Fruit fly (Drosophila melanogaster) whole organism, embryonic: ENCODE data around the gene CG10570.

Experiments
- Atf6 ChIP-seq: fragments of 200-800 bp; sonication (Bioruptor generic); IDR thresholded peaks from 2 replicates; pipeline ENCODE4 v1.3.6; 2022; ENCODE audit warnings: missing biosample characterization, missing genetic modification characterization
- Bgb ChIP-seq: fragments of 200-800 bp; sonication (Bioruptor generic); IDR thresholded peaks from 2 replicates; pipeline ENCODE4 v1.3.6; 2022; ENCODE audit warnings: missing biosample characterization, missing genetic modification characterization; ENCODE audit not compliant: partially characterized antibody
- CG10147 ChIP-seq: fragments of 200-800 bp; sonication (Bioruptor generic); optimal IDR thresholded peaks from 2 replicates; lab custom pipeline; 2019; ENCODE audit warnings: missing biosample characterization, mild to moderate bottlenecking, missing genetic modification characterization, moderate library complexity
- CG10543 ChIP-seq: fragments of 200-800 bp; sonication (Bioruptor generic); optimal IDR thresholded peaks from 3 replicates; lab custom pipeline; 2017; ENCODE audit warnings: missing biosample characterization, mild to moderate bottlenecking, missing genetic modification characterization, moderate library complexity
- CG10565 ChIP-seq: fragments of 200-800 bp; sonication (Bioruptor generic); optimal IDR thresholded peaks from 3 replicates; lab custom pipeline; 2016; ENCODE audit warnings: missing biosample characterization, mild to moderate bottlenecking, missing genetic modification characterization
- CG11093 ChIP-seq: fragments of 200-800 bp; sonication (Bioruptor generic); IDR thresholded peaks from 3 replicates; pipeline ENCODE4 v1.3.6; 2022; ENCODE audit warnings: missing biosample characterization, missing genetic modification characterization
- CG12942 ChIP-seq: fragments of 200-800 bp; sonication (Bioruptor generic); optimal IDR thresholded peaks from 3 replicates; lab custom pipeline; 2016; ENCODE audit warnings: missing biosample characterization, missing genetic modification characterization
- CG13287 ChIP-seq: fragments of 200-800 bp; sonication (Bioruptor generic); IDR thresholded peaks from 2 replicates; pipeline ENCODE4 v1.3.6; 2022; ENCODE audit warnings: missing biosample characterization, missing genetic modification characterization; ENCODE audit not compliant: partially characterized antibody
- CG13296 ChIP-seq: fragments of 200-800 bp; sonication (Bioruptor generic); optimal IDR thresholded peaks from 3 replicates; lab custom pipeline; 2018; ENCODE audit warnings: missing biosample characterization, mild to moderate bottlenecking, missing genetic modification characterization
- CG15269 ChIP-seq: fragments of 200-800 bp; sonication (Bioruptor generic); optimal IDR thresholded peaks from 2 replicates; lab custom pipeline; 2018; ENCODE audit warnings: missing biosample characterization, mild to moderate bottlenecking, missing genetic modification characterization, moderate library complexity
- CG15479 ChIP-seq: fragments of 200-800 bp; sonication (Bioruptor generic); optimal IDR thresholded peaks from 3 replicates; lab custom pipeline; 2019; ENCODE audit warnings: missing biosample characterization, mild to moderate bottlenecking, missing genetic modification characterization, moderate library complexity
- CG1602 ChIP-seq: fragments of 200-800 bp; sonication (Bioruptor generic); optimal IDR thresholded peaks from 3 replicates; lab custom pipeline; 2016; ENCODE audit warnings: missing biosample characterization, missing genetic modification characterization
- CG2889 ChIP-seq: fragments of 200-800 bp; sonication (Bioruptor generic); IDR thresholded peaks from 3 replicates; pipeline ENCODE4 v1.3.6; 2022; ENCODE audit warnings: missing biosample characterization, missing genetic modification characterization
- CG3281 ChIP-seq: fragments of 200-800 bp; sonication (Bioruptor generic); optimal IDR thresholded peaks from 3 replicates; lab custom pipeline; 2017; ENCODE audit warnings: missing biosample characterization, mild to moderate bottlenecking, missing genetic modification characterization
- CG34376 ChIP-seq: fragments of 200-800 bp; sonication (Bioruptor generic); optimal IDR thresholded peaks from 2 replicates; lab custom pipeline; 2018; ENCODE audit warnings: missing biosample characterization, mild to moderate bottlenecking, missing genetic modification characterization
- CG42726 ChIP-seq: fragments of 200-800 bp; sonication (Bioruptor generic); IDR thresholded peaks from 2 replicates; pipeline ENCODE4 v1.3.6; 2022; ENCODE audit warnings: missing biosample characterization, missing genetic modification characterization; ENCODE audit not compliant: partially characterized antibody
- CG5953 ChIP-seq: fragments of 200-800 bp; sonication (Bioruptor generic); IDR thresholded peaks from 2 replicates; pipeline ENCODE4 v1.3.6; 2022; ENCODE audit warnings: missing biosample characterization, missing genetic modification characterization
- CG8290 ChIP-seq, 3 experiments: fragments of 200-800 bp; sonication (Bioruptor generic); optimal IDR thresholded peaks; 2 replicates each; lab custom pipeline; 2016 to 2019; ENCODE audit warnings: missing biosample characterization in 3 of 3, missing genetic modification characterization in 3 of 3, mild to moderate bottlenecking in 2 of 3, moderate library complexity in 1 of 3
- CkIIα-i1 ChIP-seq: fragments of 200-800 bp; sonication (Bioruptor generic); IDR thresholded peaks from 2 replicates; pipeline ENCODE4 v1.3.6; 2022; ENCODE audit warnings: missing biosample characterization, missing genetic modification characterization
- CrebB ChIP-seq: fragments of 200-800 bp; sonication (Bioruptor generic); optimal IDR thresholded peaks from 3 replicates; lab custom pipeline; 2018; ENCODE audit warnings: missing biosample characterization, mild to moderate bottlenecking, missing genetic modification characterization
- D19B ChIP-seq: fragments of 200-800 bp; sonication (Bioruptor generic); optimal IDR thresholded peaks from 2 replicates; lab custom pipeline; 2017; ENCODE audit warnings: missing biosample characterization, mild to moderate bottlenecking, missing genetic modification characterization
- Deaf1 ChIP-seq: fragments of 200-800 bp; optimal IDR thresholded peaks from 3 replicates; lab custom pipeline; 2019; ENCODE audit warnings: missing biosample characterization, mild to moderate bottlenecking, missing genetic modification characterization, moderate library complexity
- Jarid2 ChIP-seq: fragments of 200-800 bp; sonication (Bioruptor generic); optimal IDR thresholded peaks from 3 replicates; lab custom pipeline; 2017; ENCODE audit warnings: mild to moderate bottlenecking, missing biosample characterization, missing genetic modification reagents, missing genetic modification characterization
- MBD-R2 ChIP-seq: fragments of 200-800 bp; sonication (Bioruptor generic); IDR thresholded peaks from 2 replicates; pipeline ENCODE4 v1.3.6; 2022; ENCODE audit warnings: missing biosample characterization, missing genetic modification characterization
- MTF-1 ChIP-seq: fragments of 200-800 bp; sonication (Bioruptor generic); optimal IDR thresholded peaks from 2 replicates; lab custom pipeline; 2018; ENCODE audit warnings: missing biosample characterization, mild to moderate bottlenecking, missing genetic modification characterization, borderline replicate concordance
- Pdp1 ChIP-seq, 2 experiments: fragments of 200-800 bp; sonication (Bioruptor generic); optimal IDR thresholded peaks; 3 replicates each; lab custom pipeline; 2016; ENCODE audit warnings: missing biosample characterization in 2 of 2, missing genetic modification characterization in 2 of 2, mild to moderate bottlenecking in 1 of 2, moderate library complexity in 1 of 2
- abd-A ChIP-seq: fragments of 200-800 bp; sonication (Bioruptor generic); optimal IDR thresholded peaks from 3 replicates; lab custom pipeline; 2019; ENCODE audit warnings: missing biosample characterization, mild to moderate bottlenecking, missing genetic modification characterization, moderate library complexity
- br ChIP-seq: fragments of >200 bp; optimal IDR thresholded peaks from 2 replicates; lab custom pipeline; 2017
- chinmo ChIP-seq: fragments of 200-800 bp; sonication (Bioruptor generic); IDR thresholded peaks from 4 replicates; pipeline ENCODE4 v1.3.6; 2022; ENCODE audit warnings: missing biosample characterization, missing genetic modification characterization; ENCODE audit not compliant: partially characterized antibody
- cwo ChIP-seq: fragments of 200-800 bp; sonication (Bioruptor generic); optimal IDR thresholded peaks from 3 replicates; lab custom pipeline; 2017; ENCODE audit warnings: missing biosample characterization, missing genetic modification characterization, mild to moderate bottlenecking, moderate library complexity, missing genetic modification reagents
- ems ChIP-seq: fragments of 200-800 bp; sonication (Bioruptor generic); optimal IDR thresholded peaks from 3 replicates; lab custom pipeline; 2016; ENCODE audit warnings: missing biosample characterization, missing genetic modification characterization
- fd3F ChIP-seq: fragments of 200-800 bp; sonication (Bioruptor generic); optimal IDR thresholded peaks from 2 replicates; lab custom pipeline; 2018; ENCODE audit warnings: missing biosample characterization, mild to moderate bottlenecking, missing genetic modification characterization, moderate library complexity
- ftz-f1 ChIP-seq: fragments of 200-800 bp; sonication (Bioruptor generic); optimal IDR thresholded peaks from 2 replicates; lab custom pipeline; 2016; ENCODE audit warnings: missing biosample characterization, missing genetic modification characterization
- ken ChIP-seq: fragments of 200-800 bp; sonication (Bioruptor generic); IDR thresholded peaks from 3 replicates; pipeline ENCODE4 v1.3.6; 2022; ENCODE audit warnings: missing biosample characterization, missing genetic modification characterization
- lab ChIP-seq: fragments of 200-800 bp; sonication (Bioruptor generic); optimal IDR thresholded peaks from 3 replicates; lab custom pipeline; 2017; ENCODE audit warnings: missing biosample characterization, missing genetic modification characterization, mild to moderate bottlenecking, moderate library complexity, missing genetic modification reagents
- lbe ChIP-seq: fragments of 200-800 bp; sonication (Bioruptor generic); optimal IDR thresholded peaks from 2 replicates; lab custom pipeline; 2016; ENCODE audit warnings: missing biosample characterization, mild to moderate bottlenecking, missing genetic modification characterization
- lola ChIP-seq, 3 experiments: fragments of >200 bp in 2 of 3; fragments of 200-800 bp in 1 of 3; sonication (Bioruptor generic) in 1 of 3; optimal IDR thresholded peaks; 2 replicates each; lab custom pipeline; 2017 to 2019; ENCODE audit warnings: missing biosample characterization in 3 of 3, missing genetic modification characterization in 3 of 3, mild to moderate bottlenecking in 1 of 3, moderate library complexity in 1 of 3
- mirr ChIP-seq: fragments of 200-800 bp; sonication (Bioruptor generic); optimal IDR thresholded peaks from 3 replicates; lab custom pipeline; 2018; ENCODE audit warnings: missing biosample characterization, mild to moderate bottlenecking, missing genetic modification characterization
- oc ChIP-seq: fragments of 200-800 bp; sonication (Bioruptor generic); optimal IDR thresholded peaks from 2 replicates; lab custom pipeline; 2018; ENCODE audit warnings: missing biosample characterization, mild to moderate bottlenecking, missing genetic modification characterization, moderate library complexity
- p53 ChIP-seq: fragments of 200-800 bp; sonication (Bioruptor generic); optimal IDR thresholded peaks from 2 replicates; lab custom pipeline; 2016; ENCODE audit warnings: missing biosample characterization, missing genetic modification characterization
- rib ChIP-seq: fragments of 200-800 bp; sonication (Bioruptor generic); IDR thresholded peaks from 2 replicates; pipeline ENCODE4 v1.3.6; 2022; ENCODE audit warnings: missing biosample characterization, missing genetic modification characterization
- scrt ChIP-seq: fragments of 200-800 bp; sonication (Bioruptor generic); optimal IDR thresholded peaks from 2 replicates; lab custom pipeline; 2018; ENCODE audit warnings: missing biosample characterization, mild to moderate bottlenecking, missing genetic modification characterization, moderate library complexity
- sd ChIP-seq: fragments of 200-800 bp; sonication (Bioruptor generic); optimal IDR thresholded peaks from 3 replicates; lab custom pipeline; 2018; ENCODE audit warnings: missing biosample characterization, mild to moderate bottlenecking, missing genetic modification characterization, moderate library complexity
- slbo ChIP-seq: fragments of 200-800 bp; sonication (Bioruptor generic); IDR thresholded peaks from 2 replicates; pipeline ENCODE4 v1.3.6; 2022; ENCODE audit warnings: missing biosample characterization, missing genetic modification characterization
- so ChIP-seq: fragments of 200-800 bp; sonication (Bioruptor generic); IDR thresholded peaks from 3 replicates; pipeline ENCODE4 v1.3.6; 2022; ENCODE audit warnings: missing biosample characterization, missing genetic modification characterization
- ttk ChIP-seq: fragments of 200-800 bp; sonication (Bioruptor generic); IDR thresholded peaks from 2 replicates; pipeline ENCODE4 v2.1.2; 2022; ENCODE audit warnings: missing biosample characterization, missing genetic modification characterization
- vvl ChIP-seq: fragments of 200-800 bp; sonication (Bioruptor generic); IDR thresholded peaks from 2 replicates; pipeline ENCODE4 v1.3.6; 2022; ENCODE audit warnings: missing biosample characterization, missing genetic modification characterization

Gene CG10570

dm6 chr2L:18826496-18827008 lies 15.5 kb upstream of the CG10570 start, which contains the start of gene Ugt36E1 (continued):
- no peak for TF ChIP-seq CG34376 (GFP tag; lab: Kevin White, UChicago)
- no peak for TF ChIP-seq fd3F (GFP tag; lab: Kevin White, UChicago)
- no peak for TF ChIP-seq br
- TF ChIP-seq CG1602, result no peak
- TF ChIP-seq CkIIα-i1 (GFP tag; lab: Robert Waterston, UW), result no peak
- no peak for TF ChIP-seq D19B (GFP tag; lab: Kevin White, UChicago)
- TF ChIP-seq ken, result no peak
- no peak for TF ChIP-seq scrt (GFP tag; lab: Kevin White, UChicago)
- TF ChIP-seq MTF-1 (GFP tag; lab: Kevin White, UChicago), result no peak
- no peak for TF ChIP-seq CG2889
- no peak for TF ChIP-seq chinmo (GFP tag; lab: Robert Waterston, UW)
- no peak for TF ChIP-seq ttk
- no peak for TF ChIP-seq CG5953 (GFP tag; lab: Robert Waterston, UW)
- TF ChIP-seq, all 482 proteins: peak for 6

- TF ChIP-seq p53 (GFP tag; lab: Kevin White, UChicago) (peak; percentile 2), mirr (GFP tag; lab: Kevin White, UChicago) (peak; percentile 9), CG10147 (GFP tag; lab: Kevin White, UChicago) (peak; percentile 28), Pdp1 (GFP tag; optimal IDR thresholded peaks at IDR 0.05; lab: Kevin White, UChicago) (peak in 1 of 2 experiments; percentile 80), CG13287 (GFP tag; lab: Robert Waterston, UW) (peak; percentile 43; the same call in 1 of the 2 replicates), CG12942 (no peak), rib (0 out of 2 replicates have a peak, but pooled peaks have one; percentile 26), CG13296 (GFP tag; lab: Kevin White, UChicago) (peak; percentile 21), CG8290 (GFP tag; optimal IDR thresholded peaks at IDR 0.05; lab: Kevin White, UChicago) (no peak), CG8290 (tag; optimal IDR thresholded peaks at IDR 0.05; lab: Kevin White, UChicago) (peak in 1 of 2 experiments; percentile 47), MBD-R2 (no peak), Jarid2 (GFP tag; lab: Kevin White, UChicago) (peak; percentile 83), vvl (GFP tag; lab: Robert Waterston, UW) (0 out of 2 replicates have a peak, but pooled peaks have one; percentile 37), ems (GFP tag; lab: Kevin White, UChicago) (no peak), lbe (peak; percentile 50), CG10543 (GFP tag; lab: Kevin White, UChicago) (peak; percentile 17), so (0 out of 3 replicates have a peak, but pooled peaks have one; percentile 51), CG42726 (peak; percentile 66), lab (GFP tag; lab: Kevin White, UChicago) (peak; percentile 32), cwo (peak; percentile 57), lola (GFP tag; optimal IDR thresholded peaks at IDR 0.05; lab: Kevin White, UChicago) (no peak), Deaf1 (tag; lab: Kevin White, UChicago) (peak; percentile 98), CG15479 (GFP tag; lab: Kevin White, UChicago) (no peak), Atf6 (GFP tag; lab: Robert Waterston, UW) (0 out of 2 replicates have a peak, but pooled peaks have one; percentile 12), sd (peak; percentile 76), CG15269 (tag; lab: Kevin White, UChicago) (peak; percentile 18), oc (tag; lab: Kevin White, UChicago) (peak; percentile 27), slbo (GFP tag; lab: Robert Waterston, UW) (no peak), abd-A (tag; lab: Kevin White, UChicago) (peak; percentile 18), Bgb (GFP tag; lab: Robert Waterston, UW) (peak; percentile 52), CG11093 (no peak), CG3281 (peak; percentile 0), ftz-f1 (GFP tag; lab: Kevin White, UChicago) (peak; percentile 53), CG10565 (GFP tag; lab: Kevin White, UChicago) (no peak), CrebB (tag; lab: Kevin White, UChicago) (peak; percentile 4)
Measured at dm6 chr2L:18823243-18823803, 12.3 kb upstream of the CG10570 start, which contains the start of gene Ugt36D1. TSS of gene Ugt36D1 (plus strand) at chr2L:18823548.
